Fruit fly (Drosophila melanogaster) S2 (cell line): ENCODE results near the gene TfIIS.

Experiments used
- CG8478 ChIP-seq: fragments of >200 bp; optimal IDR thresholded peaks from 2 replicates; lab custom pipeline; 2018
- CTCF ChIP-seq, 2 experiments: fragments of >200 bp; optimal IDR thresholded peaks; 2 replicates each; lab custom pipeline; 2018

Gene TfIIS

dm6 chr2L:15056359-15057220, 4.0 kb downstream of the TfIIS start:
- TF ChIP-seq CTCF (optimal IDR thresholded peaks at IDR 0.05; lab: Kevin White, UChicago) (no peak), CG8478 (lab: Kevin White, UChicago) (no peak)

dm6 chr2L:15055105-15055504, 5.5 kb downstream of the TfIIS start:
- TF ChIP-seq CTCF (optimal IDR thresholded peaks at IDR 0.05; lab: Kevin White, UChicago) = no peak
- TF ChIP-seq CG8478 (lab: Kevin White, UChicago) = no peak

dm6 chr2L:15052805-15053388, 7.7 kb downstream of the TfIIS start:
- TF ChIP-seq CTCF (optimal IDR thresholded peaks at IDR 0.05; lab: Kevin White, UChicago) = no peak
- TF ChIP-seq CG8478 (lab: Kevin White, UChicago) = no peak

dm6 chr2L:15043718-15044117, 16.8 kb downstream of the TfIIS start:
- TF ChIP-seq CTCF (optimal IDR thresholded peaks at IDR 0.05; lab: Kevin White, UChicago) (no peak), CG8478 (lab: Kevin White, UChicago) (no peak)

- TF ChIP-seq CTCF (optimal IDR thresholded peaks at IDR 0.05; lab: Kevin White, UChicago) (peak in 1 of 2 experiments; percentile 18), CG8478 (lab: Kevin White, UChicago) (no peak)
Observed at dm6 chr2L:15039309-15039772, 21.2 kb downstream of the TfIIS start.

dm6 chr2L:15038339-15039308, 21.9 kb downstream of the TfIIS start, which contains the start of gene CIAPIN1:
Gene CIAPIN1 (minus strand): TSS chr2L:15038861.
- TF ChIP-seq CG8478 (lab: Kevin White, UChicago) (no peak), CTCF (optimal IDR thresholded peaks at IDR 0.05; lab: Kevin White, UChicago) (no peak)

dm6 chr2L:15035366-15035765, 25.2 kb downstream of the TfIIS start, which contains the start of gene yellow-c:
Gene yellow-c (plus strand): TSS chr2L:15035394.
- TF ChIP-seq CG8478 (lab: Kevin White, UChicago) (no peak), CTCF (optimal IDR thresholded peaks at IDR 0.05; lab: Kevin White, UChicago) (no peak)

dm6 chr2L:15031650-15032049, 28.9 kb downstream of the TfIIS start, which contains the start of gene CG31832:
Gene CG31832 (minus strand): TSS chr2L:15031750.
- TF ChIP-seq CTCF (optimal IDR thresholded peaks at IDR 0.05; lab: Kevin White, UChicago) (no peak), CG8478 (lab: Kevin White, UChicago) (no peak)

dm6 chr2L:15026582-15026981, 34.0 kb downstream of the TfIIS start, which contains the start of gene CG33310:
Gene CG33310 (plus strand): TSS chr2L:15026882.
- TF ChIP-seq CG8478 (lab: Kevin White, UChicago) (no peak), CTCF (optimal IDR thresholded peaks at IDR 0.05; lab: Kevin White, UChicago) (no peak)

dm6 chr2L:15016031-15016430, 44.5 kb downstream of the TfIIS start, which contains the start of gene GABA-B-R1:
Gene GABA-B-R1 (plus strand): TSS chr2L:15016331.
- TF ChIP-seq CG8478 (lab: Kevin White, UChicago) (no peak), CTCF (optimal IDR thresholded peaks at IDR 0.05; lab: Kevin White, UChicago) (no peak)

dm6 chr2L:15013523-15013922, 47.0 kb downstream of the TfIIS start:
- TF ChIP-seq CTCF (optimal IDR thresholded peaks at IDR 0.05; lab: Kevin White, UChicago) (no peak), CG8478 (lab: Kevin White, UChicago) (no peak)

- TF ChIP-seq CG8478 (lab: Kevin White, UChicago) (no peak), CTCF (optimal IDR thresholded peaks at IDR 0.05; lab: Kevin White, UChicago) (no peak)
Observed at dm6 chr2L:15011779-15012178, 48.8 kb downstream of the TfIIS start.

- TF ChIP-seq CTCF (optimal IDR thresholded peaks at IDR 0.05; lab: Kevin White, UChicago) (no peak), CG8478 (lab: Kevin White, UChicago) (no peak)
Observed at dm6 chr2L:15009703-15010102, 50.9 kb downstream of the TfIIS start, which contains the start of the genes THG and Rnmt. Gene THG (minus strand): TSS chr2L:15009724. Gene Rnmt (plus strand): TSS chr2L:15009939.
